Fruit fly (Drosophila melanogaster): Measurements from ENCODE around the gene Dysb.

- TF ChIP-seq CG11617 (GFP tag; optimal IDR thresholded peaks at IDR 0.05): no peak
- no peak for TF ChIP-seq CG14711 (tag; optimal IDR thresholded peaks at IDR 0.05)
- TF ChIP-seq pad (GFP tag; optimal IDR thresholded peaks at IDR 0.05): no peak
- no peak for TF ChIP-seq CG7045 (GFP tag; optimal IDR thresholded peaks at IDR 0.05)
- no peak for TF ChIP-seq Hr96 (GFP tag; optimal IDR thresholded peaks at IDR 0.05)
- no peak for TF ChIP-seq CG7101 (tag; optimal IDR thresholded peaks at IDR 0.05)
- TF ChIP-seq CG33017 (tag; optimal IDR thresholded peaks at IDR 0.05): no peak
Measured at dm6 chr3L:18891986-18892385, 24.4 kb downstream of the Dysb start, which contains the start of gene NijB.

All from whole organism, adult.